Fruit fly (Drosophila melanogaster) whole organism, pupa: ENCODE results near the gene mtgo.
A peak's percentile ranks its signal among the peaks of the same experiment; 100 is the strongest.

ENCODE experiments used
- CG10348 ChIP-seq: fragments of 200-800 bp; sonication (Bioruptor generic); IDR thresholded peaks from 2 replicates; pipeline ENCODE4 v1.3.6; 2022; ENCODE audit warnings: missing biosample characterization, missing genetic modification characterization
- CG12605 ChIP-seq: fragments of 200-800 bp; sonication (Bioruptor generic); IDR thresholded peaks from 2 replicates; pipeline ENCODE4 v1.3.6; 2022; ENCODE audit warnings: missing biosample characterization, missing genetic modification characterization
- CG13204 ChIP-seq: fragments of 200-800 bp; sonication (Bioruptor generic); optimal IDR thresholded peaks from 2 replicates; lab custom pipeline; 2018; ENCODE audit warnings: missing biosample characterization, mild to moderate bottlenecking, missing genetic modification characterization, moderate library complexity
- CG14655 ChIP-seq: fragments of 200-800 bp; sonication (Bioruptor generic); optimal IDR thresholded peaks from 3 replicates; lab custom pipeline; 2017; ENCODE audit warnings: mild to moderate bottlenecking, missing biosample characterization, missing genetic modification reagents, missing genetic modification characterization
- CG34367 ChIP-seq: fragments of 200-800 bp; sonication (Bioruptor generic); optimal IDR thresholded peaks from 2 replicates; lab custom pipeline; 2018; ENCODE audit warnings: missing biosample characterization, mild to moderate bottlenecking, missing genetic modification characterization
- CG8159 ChIP-seq: fragments of 200-800 bp; sonication (Bioruptor generic); optimal IDR thresholded peaks from 3 replicates; lab custom pipeline; 2018; ENCODE audit warnings: missing biosample characterization, mild to moderate bottlenecking, missing genetic modification characterization, moderate library complexity
- CG8301 ChIP-seq: fragments of 200-800 bp; sonication (Bioruptor generic); optimal IDR thresholded peaks from 2 replicates; lab custom pipeline; 2018; ENCODE audit warnings: missing biosample characterization, mild to moderate bottlenecking, missing genetic modification characterization
- D1 ChIP-seq: fragments of 200-800 bp; sonication (Bioruptor generic); optimal IDR thresholded peaks from 2 replicates; lab custom pipeline; 2018; ENCODE audit warnings: missing biosample characterization, mild to moderate bottlenecking, missing genetic modification characterization, moderate library complexity
- EcR ChIP-seq: fragments of 200-800 bp; sonication (Bioruptor generic); optimal IDR thresholded peaks from 3 replicates; lab custom pipeline; 2019; ENCODE audit warnings: missing biosample characterization, missing genetic modification characterization, mild to moderate bottlenecking, moderate library complexity, missing genetic modification reagents
- Pif1A ChIP-seq: fragments of 200-800 bp; sonication (Bioruptor generic); optimal IDR thresholded peaks from 3 replicates; lab custom pipeline; 2016; ENCODE audit warnings: missing biosample characterization, missing genetic modification characterization
- Pif1B ChIP-seq: fragments of 200-800 bp; sonication (Bioruptor generic); optimal IDR thresholded peaks from 3 replicates; lab custom pipeline; 2016; ENCODE audit warnings: missing biosample characterization, missing genetic modification characterization
- Snoo ChIP-seq: fragments of 200-800 bp; sonication (Bioruptor generic); optimal IDR thresholded peaks from 3 replicates; lab custom pipeline; 2017; ENCODE audit warnings: missing biosample characterization, mild to moderate bottlenecking, missing genetic modification characterization, inconsistent platforms

DNA sequence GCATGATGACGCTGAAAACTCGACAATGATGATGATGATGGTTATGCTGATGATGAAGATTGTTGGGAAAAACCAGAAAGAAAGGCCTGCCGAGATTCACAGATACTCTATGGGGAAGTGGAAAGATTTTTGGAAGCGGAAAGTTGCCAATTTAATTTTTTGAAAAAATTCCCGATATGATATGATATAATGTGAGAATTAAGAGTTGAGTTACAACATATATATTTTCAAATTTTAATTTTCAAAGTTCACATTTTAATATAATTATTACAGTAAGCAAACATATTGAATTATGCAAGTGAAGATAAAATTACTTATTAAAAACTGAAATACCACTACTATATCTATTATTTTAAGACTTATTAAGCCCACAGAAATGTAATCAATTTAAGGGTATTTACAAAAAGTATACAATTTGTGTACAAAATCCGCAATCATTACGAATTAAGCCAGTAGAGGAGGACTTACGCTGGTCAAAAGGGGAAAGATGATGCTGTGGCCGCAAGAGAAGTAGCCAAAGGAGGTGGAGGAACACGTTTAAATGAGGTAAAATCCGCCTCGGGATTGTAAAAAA lies 49.2 kb downstream of the mtgo start:
- TF ChIP-seq CG13204 = no peak
- TF ChIP-seq Snoo = peak; percentile 46
- peak; percentile 48 for TF ChIP-seq CG34367 (tag; lab: Kevin White, UChicago)
- TF ChIP-seq CG12605 (GFP tag; lab: Robert Waterston, UW) = no peak
- TF ChIP-seq Pif1B = no peak
- no peak for TF ChIP-seq EcR (GFP tag; lab: Kevin White, UChicago)
- peak; percentile 75 for TF ChIP-seq CG14655 (GFP tag; lab: Kevin White, UChicago)
- peak; percentile 4 for TF ChIP-seq Pif1A (GFP tag; lab: Kevin White, UChicago)
- peak; percentile 50 for TF ChIP-seq D1 (tag; lab: Kevin White, UChicago)
- TF ChIP-seq CG8159 (tag; lab: Kevin White, UChicago) = peak; percentile 75
- TF ChIP-seq CG8301 (tag; lab: Kevin White, UChicago) = peak; percentile 65
- no peak for TF ChIP-seq CG10348 (GFP tag; lab: Robert Waterston, UW)
